Fruit fly (Drosophila melanogaster): ENCODE measurements around the gene CG14658.

CG14658 gene

dm6 chr3R:4811936-4812534 is 18.3 kb downstream of the CG14658 start, which contains the start of the genes Hus1-like and ctrip (continued):
- TF ChIP-seq E2f2 (GFP tag; IDR thresholded peaks at IDR 0.05) (peak; percentile 43), CG14860 (GFP tag; IDR thresholded peaks at IDR 0.05; ENCODE audit: partially characterized antibody) (peak; percentile 48; the same call in 1 of the 3 replicates), CrebB (tag; optimal IDR thresholded peaks at IDR 0.05) (peak; percentile 4), MBD-R2 (GFP tag; IDR thresholded peaks at IDR 0.05) (peak; percentile 48; the same call in 1 of the 2 replicates), lmd (GFP tag; IDR thresholded peaks at IDR 0.05) (0 out of 2 replicates have a peak, but pooled peaks have one; percentile 12), amos (GFP tag; IDR thresholded peaks at IDR 0.05; ENCODE audit: partially characterized antibody) (peak; percentile 69), BEAF-32 (GFP tag; optimal IDR thresholded peaks at IDR 0.05) (peak; percentile 63), Dp (GFP tag; optimal IDR thresholded peaks at IDR 0.05) (peak; percentile 17), nerfin-1 (tag; optimal IDR thresholded peaks at IDR 0.05) (peak; percentile 19), CG12659 (GFP tag; optimal IDR thresholded peaks at IDR 0.05) (peak; percentile 87), Eip74EF (GFP tag; optimal IDR thresholded peaks at IDR 0.05) (peak in 1 of 2 experiments; percentile 29), fd3F (GFP tag; optimal IDR thresholded peaks at IDR 0.05) (no peak), Opbp (GFP tag; IDR thresholded peaks at IDR 0.05; ENCODE audit: partially characterized antibody) (peak; percentile 65; the same call in 1 of the 3 replicates), Gsc (GFP tag; IDR thresholded peaks at IDR 0.05) (no peak), dimm (GFP tag; IDR thresholded peaks at IDR 0.05) (no peak), Pdp1 (GFP tag; optimal IDR thresholded peaks at IDR 0.05) (no peak), z (GFP tag; IDR thresholded peaks at IDR 0.05) (0 out of 3 replicates have a peak, but pooled peaks have one; percentile 21), ind (GFP tag; optimal IDR thresholded peaks at IDR 0.05) (no peak), inv (GFP tag; IDR thresholded peaks at IDR 0.05; ENCODE audit: partially characterized antibody) (peak; percentile 37; the same call in 1 of the 2 replicates), CG2712 (tag; optimal IDR thresholded peaks at IDR 0.05) (peak; percentile 48), Ets97D (GFP tag; optimal IDR thresholded peaks at IDR 0.05) (peak; percentile 63), CG13296 (GFP tag; optimal IDR thresholded peaks at IDR 0.05) (peak; percentile 31), CG16863 (GFP tag; optimal IDR thresholded peaks at IDR 0.05) (no peak), CG4282 (GFP tag; optimal IDR thresholded peaks at IDR 0.05) (no peak), Hr39 (optimal IDR thresholded peaks at IDR 0.05) (no peak), ems (GFP tag; optimal IDR thresholded peaks at IDR 0.05) (no peak)

- TF ChIP-seq onecut (GFP tag; IDR thresholded peaks at IDR 0.05) (peak; percentile 86), z (GFP tag; IDR thresholded peaks at IDR 0.05) (peak; percentile 93), ranshi (GFP tag; IDR thresholded peaks at IDR 0.05) (no peak), YL-1 (GFP tag; optimal IDR thresholded peaks at IDR 0.05) (peak; percentile 72), phol (tag; optimal IDR thresholded peaks at IDR 0.05) (peak; percentile 93), bigmax (GFP tag; optimal IDR thresholded peaks at IDR 0.05) (no peak), Stat92E (GFP tag; optimal IDR thresholded peaks at IDR 0.05) (peak in 1 of 3 experiments; percentile 72), crol (GFP tag; IDR thresholded peaks at IDR 0.05) (peak; percentile 49; the same call in 1 of the 2 replicates), CG18011 (GFP tag; optimal IDR thresholded peaks at IDR 0.05) (no peak), cg (GFP tag; optimal IDR thresholded peaks at IDR 0.05) (peak; percentile 78), chinmo (GFP tag; IDR thresholded peaks at IDR 0.05; ENCODE audit: partially characterized antibody) (0 out of 4 replicates have a peak, but pooled peaks have one; percentile 9), CG31388 (GFP tag; optimal IDR thresholded peaks at IDR 0.05) (no peak), ci (GFP tag; IDR thresholded peaks at IDR 0.05) (peak; percentile 15; the same call in 1 of the 3 replicates), sna (GFP tag; IDR thresholded peaks at IDR 0.05; ENCODE audit: partially characterized antibody) (peak; percentile 29; the same call in 1 of the 2 replicates), CG32767 (GFP tag; IDR thresholded peaks at IDR 0.05) (peak; percentile 38; the same call in 1 of the 2 replicates), cad (GFP tag; optimal IDR thresholded peaks at IDR 0.05) (no peak), CG12391 (tag; optimal IDR thresholded peaks at IDR 0.05) (no peak), CG17186 (GFP tag; optimal IDR thresholded peaks at IDR 0.05) (no peak), Blimp-1 (GFP tag; optimal IDR thresholded peaks at IDR 0.05) (peak; percentile 92), CG10209 (GFP tag; optimal IDR thresholded peaks at IDR 0.05) (no peak), CG2199 (GFP tag; IDR thresholded peaks at IDR 0.05) (0 out of 3 replicates have a peak, but pooled peaks have one; percentile 19)
Observed at dm6 chr3R:4811124-4811935, 19.0 kb downstream of the CG14658 start, which contains the start of gene Gmppb. Gene Gmppb (plus strand): TSS chr3R:4811444.

Measured in whole organism, embryonic.